Fruit fly (Drosophila melanogaster) Kc167 (cell line): ENCODE measurements around the gene CG33062.
"Not testable (repeated sequence)": the region's sequence is repeated elsewhere in the genome, so short reads cannot be mapped to it uniquely, and the experiment has no call there.

Experiments used
- Sin3A ChIP-seq: fragments of >200 bp; optimal IDR thresholded peaks from 2 replicates; lab custom pipeline; 2018; ENCODE audit warnings: missing external identifiers
- insv ChIP-seq: fragments of >200 bp; optimal IDR thresholded peaks from 3 replicates; lab custom pipeline; 2018; ENCODE audit warnings: missing external identifiers
- psq ChIP-seq: fragments of >200 bp; optimal IDR thresholded peaks from 2 replicates; lab custom pipeline; 2017; ENCODE audit warnings: missing external identifiers
- ttk ChIP-seq: sonication (Bioruptor generic); optimal IDR thresholded peaks from 2 replicates; lab custom pipeline; 2017; ENCODE audit warnings: missing external identifiers

DNA sequence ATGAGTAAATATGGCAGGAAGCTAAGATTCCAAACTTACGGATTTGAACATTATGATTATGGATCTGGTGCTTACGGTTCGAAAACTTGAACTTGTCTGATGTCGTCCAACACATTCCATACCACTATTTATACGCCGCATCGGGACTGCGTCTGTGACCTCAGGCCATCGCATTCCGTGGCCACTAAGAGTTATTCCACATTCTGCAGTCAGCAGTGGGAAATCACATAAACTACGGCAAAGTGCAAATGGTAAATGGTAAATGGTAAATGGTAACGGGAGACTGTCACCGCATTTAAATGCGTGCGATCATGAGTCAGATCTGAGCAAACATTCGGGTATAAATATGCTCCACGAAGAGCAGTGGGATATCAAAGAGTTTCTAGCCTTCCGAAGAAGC lies 20.7 kb upstream of the CG33062 start, which contains the start of the genes CG14096 and CG32214:
- not testable (repeated sequence) for TF ChIP-seq psq, insv, Sin3A, ttk (lab: Kevin White, UChicago)
